Fruit fly (Drosophila melanogaster) whole organism: Measurements from ENCODE around the gene CG34316.

Experiments
- CG8478 ChIP-seq: fragments of >200 bp; optimal IDR thresholded peaks from 2 replicates; lab custom pipeline; 2018; ENCODE audit warnings: inconsistent platforms
- Dll ChIP-seq: fragments of >200 bp; optimal IDR thresholded peaks from 2 replicates; lab custom pipeline; 2017
- psq ChIP-seq: fragments of >200 bp; optimal IDR thresholded peaks from 2 replicates; lab custom pipeline; 2017

dm6 chr3R:15262710-15263672, 32.6 kb downstream of the CG34316 start, which contains the start of the genes eIF2gamma and Set:
- TF ChIP-seq CG8478 (lab: Kevin White, UChicago), result no peak
- TF ChIP-seq psq, result no peak
- no peak for TF ChIP-seq Dll
